Worm (Caenorhabditis elegans): ENCODE measurements around the gene ZC15.1.

The ZC15.1 gene

ce11 chrV:20305803-20306202, at the start of gene ZC15.1:
ZC15.1 (plus strand) TSS chrV:20306103.
- no peak for TF ChIP-seq nhr-12 (tag; optimal IDR thresholded peaks at IDR 0.05)
- TF ChIP-seq snpc-4 (tag; optimal IDR thresholded peaks at IDR 0.05) = no peak
- TF ChIP-seq lsy-2 (tag; optimal IDR thresholded peaks at IDR 0.05) = no peak
- TF ChIP-seq sptf-1 (tag; optimal IDR thresholded peaks at IDR 0.05) = no peak
- TF ChIP-seq unc-39 (tag; optimal IDR thresholded peaks at IDR 0.05) = no peak
- TF ChIP-seq lin-32 (GFP tag; optimal IDR thresholded peaks at IDR 0.05) = no peak
- TF ChIP-seq ham-2 (GFP tag; optimal IDR thresholded peaks at IDR 0.05) = no peak
- TF ChIP-seq unc-62 (GFP tag; optimal IDR thresholded peaks at IDR 0.05) = no peak
- TF ChIP-seq ces-1 (GFP tag; optimal IDR thresholded peaks at IDR 0.05) = no peak
- no peak for TF ChIP-seq ceh-39 (tag; optimal IDR thresholded peaks at IDR 0.05)
- no peak for TF ChIP-seq tbx-8 (GFP tag; optimal IDR thresholded peaks at IDR 0.05)
- TF ChIP-seq mls-2 (tag; optimal IDR thresholded peaks at IDR 0.05) = no peak
- TF ChIP-seq lin-13 (tag; optimal IDR thresholded peaks at IDR 0.05) = no peak
- TF ChIP-seq pha-4 (tag; optimal IDR thresholded peaks at IDR 0.05) = no peak
- TF ChIP-seq nhr-28 (tag; optimal IDR thresholded peaks at IDR 0.05) = no peak
- TF ChIP-seq elt-1 (tag; optimal IDR thresholded peaks at IDR 0.05; ENCODE audit: borderline replicate concordance, insufficient read depth) = no peak

DNA sequence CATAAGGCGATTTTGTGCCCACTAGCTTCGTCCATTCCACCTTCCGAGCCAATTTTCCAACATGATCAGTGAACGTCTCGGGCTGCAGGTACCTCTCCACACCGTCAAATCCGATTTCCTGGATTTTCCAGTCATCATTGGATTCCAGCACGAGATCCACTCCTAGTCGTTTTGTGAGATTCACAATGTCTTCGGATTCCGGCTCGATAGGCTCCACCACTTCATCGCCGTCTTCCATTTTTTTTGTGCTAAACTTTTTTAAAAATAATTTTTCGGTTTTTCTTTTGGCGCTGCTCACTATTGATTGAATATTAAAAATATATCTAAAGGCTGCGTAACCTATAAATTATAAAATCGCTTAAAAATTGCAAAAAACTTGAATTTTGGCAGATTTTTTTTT, 38.9 kb upstream of the ZC15.1 start, which contains the start of gene mdt-17:
Gene mdt-17, minus strand, starts transcription at position 256 of the 400 bp plus-strand sequence.
- TF ChIP-seq nhr-2 (tag; optimal IDR thresholded peaks at IDR 0.05) (no peak), hlh-1 (tag; optimal IDR thresholded peaks at IDR 0.05) (no peak), blmp-1 (tag; optimal IDR thresholded peaks at IDR 0.05) (no peak), pha-4 (tag; optimal IDR thresholded peaks at IDR 0.05) (no peak), nhr-76 (tag; optimal IDR thresholded peaks at IDR 0.05) (no peak), sptf-1 (tag; optimal IDR thresholded peaks at IDR 0.05) (no peak), M03D4.4 (tag; optimal IDR thresholded peaks at IDR 0.05) (no peak), elt-3 (tag; optimal IDR thresholded peaks at IDR 0.05) (no peak), tbx-8 (GFP tag; optimal IDR thresholded peaks at IDR 0.05) (no peak), ceh-83 (GFP tag; optimal IDR thresholded peaks at IDR 0.05) (no peak), mls-2 (tag; optimal IDR thresholded peaks at IDR 0.05) (no peak), flh-1 (GFP tag; optimal IDR thresholded peaks at IDR 0.05) (no peak), ham-2 (GFP tag; optimal IDR thresholded peaks at IDR 0.05) (no peak), ceh-39 (tag; optimal IDR thresholded peaks at IDR 0.05) (no peak), mab-5 (tag; optimal IDR thresholded peaks at IDR 0.05) (no peak), bed-3 (GFP tag; optimal IDR thresholded peaks at IDR 0.05) (no peak), drap-1 (GFP tag; optimal IDR thresholded peaks at IDR 0.05) (no peak), lin-13 (tag; optimal IDR thresholded peaks at IDR 0.05) (no peak), lin-32 (GFP tag; optimal IDR thresholded peaks at IDR 0.05) (no peak), elt-1 (tag; optimal IDR thresholded peaks at IDR 0.05; ENCODE audit: borderline replicate concordance, insufficient read depth) (no peak)

ce11 chrV:20269661-20270137, 36.2 kb upstream of the ZC15.1 start, which contains the start of the genes prmt-1 and cdkr-3:
prmt-1 (minus strand) TSS chrV:20269711.
cdkr-3 (plus strand) TSS chrV:20270107.
- TF ChIP-seq drap-1 (GFP tag; optimal IDR thresholded peaks at IDR 0.05) (no peak), ceh-83 (GFP tag; optimal IDR thresholded peaks at IDR 0.05) (no peak), lsy-2 (tag; optimal IDR thresholded peaks at IDR 0.05) (peak; percentile 47), zip-8 (tag; optimal IDR thresholded peaks at IDR 0.05) (no peak), ztf-11 (tag; optimal IDR thresholded peaks at IDR 0.05) (no peak), hlh-1 (tag; optimal IDR thresholded peaks at IDR 0.05) (no peak), snpc-4 (tag; optimal IDR thresholded peaks at IDR 0.05) (no peak), ces-1 (GFP tag; optimal IDR thresholded peaks at IDR 0.05) (peak; percentile 61), M03D4.4 (tag; optimal IDR thresholded peaks at IDR 0.05) (no peak), nhr-237 (tag; optimal IDR thresholded peaks at IDR 0.05) (peak; percentile 20), bed-3 (GFP tag; optimal IDR thresholded peaks at IDR 0.05) (no peak), unc-39 (tag; optimal IDR thresholded peaks at IDR 0.05) (no peak), flh-1 (GFP tag; optimal IDR thresholded peaks at IDR 0.05) (no peak), mls-2 (tag; optimal IDR thresholded peaks at IDR 0.05) (no peak), ceh-43 (GFP tag; optimal IDR thresholded peaks at IDR 0.05) (peak; percentile 4), mab-5 (tag; optimal IDR thresholded peaks at IDR 0.05) (no peak), nhr-2 (tag; optimal IDR thresholded peaks at IDR 0.05) (no peak), unc-62 (GFP tag; optimal IDR thresholded peaks at IDR 0.05) (no peak), nhr-28 (tag; optimal IDR thresholded peaks at IDR 0.05) (no peak), elt-1 (tag; optimal IDR thresholded peaks at IDR 0.05; ENCODE audit: borderline replicate concordance, insufficient read depth) (no peak), tbx-8 (GFP tag; optimal IDR thresholded peaks at IDR 0.05) (no peak), mep-1 (tag; optimal IDR thresholded peaks at IDR 0.05) (peak; percentile 77), sem-2 (GFP tag; optimal IDR thresholded peaks at IDR 0.05) (no peak), ceh-39 (tag; optimal IDR thresholded peaks at IDR 0.05) (no peak)

DNA sequence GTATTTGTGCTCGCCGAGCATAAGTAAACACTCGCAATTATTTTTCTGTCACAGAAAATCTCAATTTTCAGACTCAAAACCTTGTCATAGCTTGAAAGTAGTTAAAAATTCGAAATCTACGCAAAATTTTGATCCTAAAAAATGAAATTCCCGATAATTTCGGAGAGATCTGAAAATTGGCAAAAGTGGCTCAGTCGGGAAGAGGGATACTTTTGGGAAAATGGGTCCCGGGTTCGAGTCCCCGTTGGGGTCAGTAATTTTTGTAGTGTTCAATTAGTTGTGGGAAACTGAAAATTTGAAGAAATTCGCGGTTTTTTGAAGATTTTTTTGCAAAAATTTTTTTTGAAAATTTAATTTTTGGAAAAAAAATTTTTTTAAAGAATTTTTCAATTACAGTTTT, 29.0 kb upstream of the ZC15.1 start:
- TF ChIP-seq hlh-1 (tag; optimal IDR thresholded peaks at IDR 0.05) (no peak), snpc-4 (tag; optimal IDR thresholded peaks at IDR 0.05) (no peak), ham-2 (GFP tag; optimal IDR thresholded peaks at IDR 0.05) (no peak), zip-8 (tag; optimal IDR thresholded peaks at IDR 0.05) (no peak), tbx-8 (GFP tag; optimal IDR thresholded peaks at IDR 0.05) (no peak), ces-1 (GFP tag; optimal IDR thresholded peaks at IDR 0.05) (no peak), elt-1 (tag; optimal IDR thresholded peaks at IDR 0.05; ENCODE audit: borderline replicate concordance, insufficient read depth) (no peak), unc-62 (GFP tag; optimal IDR thresholded peaks at IDR 0.05) (no peak), mls-2 (tag; optimal IDR thresholded peaks at IDR 0.05) (no peak), blmp-1 (tag; optimal IDR thresholded peaks at IDR 0.05) (no peak), elt-3 (tag; optimal IDR thresholded peaks at IDR 0.05) (no peak), drap-1 (GFP tag; optimal IDR thresholded peaks at IDR 0.05) (no peak), M03D4.4 (tag; optimal IDR thresholded peaks at IDR 0.05) (no peak), flh-1 (GFP tag; optimal IDR thresholded peaks at IDR 0.05) (no peak)

Data from whole organism, mixed stage, embryonic.